Fruit fly (Drosophila melanogaster): ENCODE measurements around the gene CG15394.

The CG15394 gene

DNA sequence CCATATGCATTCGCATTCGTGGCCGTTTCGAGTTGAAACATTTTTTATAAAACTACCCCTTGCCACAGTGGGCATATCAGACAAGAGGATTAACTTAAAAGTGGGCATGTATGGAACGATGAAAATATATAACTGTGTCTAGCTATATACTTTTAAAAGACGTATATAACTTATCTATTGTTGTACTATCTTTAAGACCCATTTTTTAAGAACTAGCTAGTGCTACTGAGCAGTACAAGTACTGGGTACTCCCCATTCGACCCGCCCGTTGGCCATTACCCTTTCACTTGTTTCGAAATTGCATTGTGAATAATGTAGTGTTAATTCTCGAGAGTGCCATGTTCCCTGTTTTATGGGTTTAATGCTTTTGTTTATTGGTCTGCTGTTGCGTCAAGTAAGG, 15.1 kb downstream of the CG15394 start:
- TF ChIP-seq Dll (optimal IDR thresholded peaks at IDR 0.05) (no peak), CG8478 (optimal IDR thresholded peaks at IDR 0.05) (no peak), psq (optimal IDR thresholded peaks at IDR 0.05) (no peak)

DNA sequence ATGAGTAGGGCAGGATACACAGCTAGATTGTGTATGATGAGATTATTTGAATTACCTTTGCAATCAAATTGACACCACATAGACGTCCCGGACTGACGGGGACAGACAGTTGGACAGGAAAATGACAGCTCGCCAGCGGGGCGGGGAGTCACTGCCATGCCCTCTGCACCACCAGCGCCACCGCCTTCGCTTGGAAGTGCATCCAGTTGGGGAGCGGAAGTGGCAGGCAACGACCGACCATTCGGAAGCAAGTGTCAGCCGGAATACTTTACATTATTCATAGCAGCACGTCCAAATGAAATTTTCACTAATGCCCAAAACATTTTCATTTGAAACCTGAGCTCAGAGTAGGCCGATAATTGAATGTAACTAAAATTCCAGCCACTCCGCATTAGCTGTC, 18.0 kb downstream of the CG15394 start, which contains the start of gene CG15395:
Gene CG15395, plus strand, starts transcription at position 301 of the 400 bp plus-strand sequence.
- no peak for TF ChIP-seq psq (optimal IDR thresholded peaks at IDR 0.05)
- TF ChIP-seq usp (GFP tag; optimal IDR thresholded peaks at IDR 0.05): no peak
- TF ChIP-seq pan (optimal IDR thresholded peaks at IDR 0.05): no peak
- TF ChIP-seq Dll (optimal IDR thresholded peaks at IDR 0.05): no peak
- TF ChIP-seq CG8478 (optimal IDR thresholded peaks at IDR 0.05): no peak
- no peak for TF ChIP-seq EcR (GFP tag; optimal IDR thresholded peaks at IDR 0.05)

DNA sequence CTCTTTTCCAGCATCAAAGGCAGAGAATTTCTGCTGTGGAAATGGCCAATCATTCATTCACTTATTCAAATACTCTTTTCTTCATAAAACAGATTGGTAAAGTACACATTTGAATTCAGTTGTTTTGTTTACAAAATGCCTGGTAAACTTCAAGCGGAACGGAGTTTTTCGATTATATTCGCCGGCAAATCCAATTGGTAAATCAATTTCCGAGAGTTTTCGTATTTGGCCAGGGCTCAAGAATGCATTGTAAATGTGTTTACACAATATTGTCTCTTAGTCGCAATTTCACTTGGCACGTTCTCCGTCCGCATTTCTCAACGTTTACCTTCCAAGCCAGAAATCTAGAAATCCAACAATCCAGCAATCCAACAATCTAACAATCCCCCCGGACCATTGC, 28.2 kb downstream of the CG15394 start, which contains the start of gene CG43403:
Gene CG43403, plus strand, starts transcription at position 301 of the 400 bp plus-strand sequence.
- TF ChIP-seq Dll (optimal IDR thresholded peaks at IDR 0.05) (no peak), usp (GFP tag; optimal IDR thresholded peaks at IDR 0.05) (no peak), CG8478 (optimal IDR thresholded peaks at IDR 0.05) (no peak), pan (optimal IDR thresholded peaks at IDR 0.05) (no peak), EcR (GFP tag; optimal IDR thresholded peaks at IDR 0.05) (no peak), psq (optimal IDR thresholded peaks at IDR 0.05) (no peak)

DNA sequence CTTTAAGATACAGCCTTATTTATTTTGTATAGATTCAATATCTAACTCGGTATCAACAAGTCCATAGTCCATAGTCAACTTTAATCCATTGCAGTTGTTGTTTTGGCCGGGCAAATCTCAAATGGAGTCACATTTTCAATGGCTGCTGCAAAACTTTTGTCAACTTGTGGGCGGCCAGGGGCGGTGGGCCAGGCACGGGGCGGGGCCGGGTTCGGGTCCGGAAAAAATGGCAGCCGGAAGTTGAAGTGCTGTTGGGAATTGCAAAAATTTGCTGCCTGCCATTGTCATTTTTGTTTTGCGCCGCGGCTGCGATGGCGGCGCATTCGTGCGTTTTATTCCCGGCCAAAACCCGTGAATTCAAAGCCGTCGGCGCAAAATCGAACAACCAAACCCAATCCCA, 32.3 kb downstream of the CG15394 start:
- no peak for TF ChIP-seq usp (GFP tag; optimal IDR thresholded peaks at IDR 0.05)
- TF ChIP-seq CG8478 (optimal IDR thresholded peaks at IDR 0.05): no peak
- no peak for TF ChIP-seq Dll (optimal IDR thresholded peaks at IDR 0.05)
- no peak for TF ChIP-seq EcR (GFP tag; optimal IDR thresholded peaks at IDR 0.05)
- no peak for TF ChIP-seq pan (optimal IDR thresholded peaks at IDR 0.05)
- TF ChIP-seq psq (optimal IDR thresholded peaks at IDR 0.05): no peak

DNA sequence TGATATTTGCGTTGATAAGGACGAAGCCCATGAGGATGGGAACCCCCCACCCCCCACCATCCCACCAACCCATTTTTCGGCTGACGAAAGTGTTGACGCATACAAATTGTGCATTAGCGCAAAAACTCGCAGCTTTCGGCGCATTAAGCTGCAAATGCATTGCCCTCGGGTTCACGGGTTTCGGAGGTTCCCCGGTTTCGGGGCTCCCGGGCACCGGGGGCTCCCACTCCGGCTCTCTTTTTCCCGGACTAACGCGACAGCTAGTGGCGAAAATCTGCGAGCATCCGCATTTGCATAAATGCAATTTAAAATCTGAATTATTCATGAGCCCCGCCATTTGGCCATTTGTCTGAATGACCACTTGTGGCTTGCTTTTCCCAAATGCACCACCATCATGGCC, 35.8 kb downstream of the CG15394 start:
- no peak for TF ChIP-seq pan (optimal IDR thresholded peaks at IDR 0.05)
- TF ChIP-seq CG8478 (optimal IDR thresholded peaks at IDR 0.05): no peak

DNA sequence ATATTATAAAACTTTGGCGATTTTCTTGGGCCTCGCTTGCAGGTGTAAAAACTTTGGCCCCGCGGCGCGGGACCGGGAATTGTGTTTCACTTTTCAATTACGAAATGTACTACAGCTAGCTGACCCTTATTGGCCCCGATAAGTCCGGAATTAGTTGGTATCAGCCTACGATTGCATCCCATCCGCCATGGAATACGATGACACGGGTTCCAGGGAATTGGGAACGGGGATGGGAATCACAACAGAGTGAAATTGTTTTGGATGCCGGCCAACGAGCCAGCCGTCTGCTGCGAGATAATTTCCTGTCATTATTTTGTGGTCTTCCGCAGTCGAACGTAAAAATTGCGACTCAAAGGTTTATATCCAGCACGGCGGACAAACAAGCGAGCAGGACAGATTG, 37.1 kb downstream of the CG15394 start:
- TF ChIP-seq psq (optimal IDR thresholded peaks at IDR 0.05): no peak
- no peak for TF ChIP-seq EcR (GFP tag; optimal IDR thresholded peaks at IDR 0.05)
- no peak for TF ChIP-seq pan (optimal IDR thresholded peaks at IDR 0.05)
- no peak for TF ChIP-seq CG8478 (optimal IDR thresholded peaks at IDR 0.05)
- TF ChIP-seq Dll (optimal IDR thresholded peaks at IDR 0.05): no peak
- TF ChIP-seq usp (GFP tag; optimal IDR thresholded peaks at IDR 0.05): no peak

DNA sequence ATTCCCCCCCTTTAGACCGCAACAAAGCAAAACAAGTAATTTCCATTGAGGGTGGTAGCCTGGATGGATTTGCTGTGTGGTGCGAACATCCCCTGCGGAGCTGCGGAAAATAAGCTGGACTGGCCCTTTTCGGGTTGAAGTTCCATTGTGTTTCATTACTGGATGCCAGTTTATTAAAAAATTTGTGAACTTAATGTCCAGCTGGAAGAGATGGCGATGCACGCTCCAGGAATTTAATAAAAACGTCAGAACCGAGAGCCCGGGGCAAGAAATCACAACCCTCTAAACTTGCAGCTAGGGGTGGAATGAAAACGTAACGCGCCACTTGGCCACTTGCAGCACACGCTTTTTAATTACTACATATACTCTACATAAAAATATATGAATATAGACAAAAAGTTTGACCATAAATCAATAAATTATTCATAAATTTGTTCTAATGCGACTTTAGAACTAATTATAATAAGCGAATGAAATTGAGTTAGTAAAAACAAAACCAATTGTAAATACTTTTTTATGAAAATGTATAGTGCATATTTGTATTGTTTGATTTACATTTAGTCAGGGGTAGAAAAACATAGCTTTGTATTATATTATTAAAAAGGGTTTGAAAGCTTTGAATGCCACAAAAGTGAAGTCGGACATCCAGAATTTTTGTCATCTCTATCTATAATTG, 44.8 kb downstream of the CG15394 start:
- TF ChIP-seq CG8478 (optimal IDR thresholded peaks at IDR 0.05) (no peak), psq (optimal IDR thresholded peaks at IDR 0.05) (no peak), Dll (optimal IDR thresholded peaks at IDR 0.05) (no peak), usp (GFP tag; optimal IDR thresholded peaks at IDR 0.05) (no peak), EcR (GFP tag; optimal IDR thresholded peaks at IDR 0.05) (no peak), pan (optimal IDR thresholded peaks at IDR 0.05) (no peak)

DNA sequence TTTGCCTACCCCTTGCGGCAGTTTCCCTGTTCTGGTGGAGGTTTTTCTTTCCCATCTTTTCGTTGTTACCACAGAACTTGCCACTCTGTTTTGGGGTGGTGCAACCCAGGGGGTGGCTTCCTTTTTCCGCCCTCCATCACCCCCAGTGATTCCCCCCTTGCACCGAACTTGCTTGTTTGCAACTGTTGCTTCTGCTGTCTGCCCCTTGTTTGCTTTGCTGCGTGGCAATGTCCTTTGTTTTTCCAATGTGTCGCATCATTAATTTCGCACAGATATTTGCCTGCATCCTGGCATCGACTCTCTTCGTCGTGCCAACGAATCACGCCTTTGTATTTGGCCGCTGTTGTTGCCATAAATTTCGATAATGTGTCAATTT, 45.3 kb downstream of the CG15394 start:
- TF ChIP-seq CG8478 (optimal IDR thresholded peaks at IDR 0.05) (no peak), EcR (GFP tag; optimal IDR thresholded peaks at IDR 0.05) (no peak), usp (GFP tag; optimal IDR thresholded peaks at IDR 0.05) (no peak), pan (optimal IDR thresholded peaks at IDR 0.05) (no peak), psq (optimal IDR thresholded peaks at IDR 0.05) (no peak)

Data from whole organism.